Worm (Caenorhabditis elegans) whole organism, midembryonic: ENCODE measurements around the gene mltn-10.
A peak's percentile ranks its signal among the peaks of the same experiment; 100 is the strongest.
"Not testable (repeated sequence)": the region's sequence is repeated elsewhere in the genome, so short reads cannot be mapped to it uniquely, and the experiment has no call there.

ENCODE experiments used
- T22C8.4 ChIP-seq: fragments of 200-800 bp; sonication (Bioruptor generic); IDR thresholded peaks from 2 replicates; pipeline ENCODE4 v1.3.6; 2022; ENCODE audit warnings: missing genetic modification characterization, missing compliant biosample characterization
- cog-1 ChIP-seq: sonication (generic microtip); optimal IDR thresholded peaks from 2 replicates; lab custom pipeline; 2016; ENCODE audit warnings: missing genetic modification characterization, missing compliant biosample characterization
- flt-1 ChIP-seq: fragments of 200-800 bp; sonication (Bioruptor generic); IDR thresholded peaks from 2 replicates; pipeline ENCODE4 v1.3.6; 2022; ENCODE audit warnings: missing genetic modification characterization, missing compliant biosample characterization
- klf-2 ChIP-seq: fragments of 200-800 bp; sonication (Bioruptor generic); conservative IDR thresholded peaks from 2 replicates; pipeline ENCODE4 v1.3.6; 2022; ENCODE audit warnings: missing genetic modification reagents, missing genetic modification characterization, missing compliant biosample characterization
- ref-1 ChIP-seq: fragments of 200-800 bp; sonication (Bioruptor generic); conservative IDR thresholded peaks from 2 replicates; pipeline ENCODE4 v1.3.6; 2022; ENCODE audit warnings: missing genetic modification reagents, missing genetic modification characterization, missing compliant biosample characterization
- tab-1 ChIP-seq: fragments of 200-800 bp; sonication (Bioruptor generic); IDR thresholded peaks from 2 replicates; pipeline ENCODE4 v1.3.6; 2022; ENCODE audit warnings: missing genetic modification characterization, missing compliant biosample characterization
- ztf-23 ChIP-seq: fragments of 200-800 bp; sonication (Bioruptor generic); IDR thresholded peaks from 2 replicates; pipeline ENCODE4 v1.3.6; 2022; ENCODE audit warnings: missing genetic modification reagents, missing genetic modification characterization, missing compliant biosample characterization
- ztf-29 ChIP-seq: fragments of 200-800 bp; sonication (Bioruptor generic); IDR thresholded peaks from 2 replicates; pipeline ENCODE4 v1.3.6; 2022; ENCODE audit warnings: missing genetic modification reagents, missing genetic modification characterization, missing compliant biosample characterization

- TF ChIP-seq flt-1 (GFP tag; lab: Robert Waterston, UW) (peak; percentile 75), tab-1 (peak; percentile 10; the same call in 1 of the 2 replicates), T22C8.4 (GFP tag; lab: Robert Waterston, UW) (0 out of 2 replicates have a peak, but pooled peaks have one; percentile 26)
- TF ChIP-seq ztf-29; cog-1 (tag; lab: Kevin White, UChicago); ref-1 (GFP tag; lab: Robert Waterston, UW); ztf-23 (GFP tag; lab: Robert Waterston, UW); klf-2 (GFP tag; lab: Robert Waterston, UW): not testable (repeated sequence)
Measured at ce11 chrII:14635895-14636294, 13.0 kb downstream of the mltn-10 start.
